Worm (Caenorhabditis elegans) whole organism, L3 larva: ENCODE measurements around the gene srlf-22.

Source experiments
- R02D3.7 ChIP-seq: fragments of 150-350 bp; optimal IDR thresholded peaks from 2 replicates; lab custom pipeline; 2014; ENCODE audit warnings: missing biosample characterization, missing genetic modification characterization
- ZK546.5 ChIP-seq: sonication (generic microtip); optimal IDR thresholded peaks from 2 replicates; lab custom pipeline; 2017; ENCODE audit warnings: missing biosample characterization, missing genetic modification characterization
- aly-2 ChIP-seq: fragments of 150-350 bp; optimal IDR thresholded peaks from 2 replicates; lab custom pipeline; 2014; ENCODE audit warnings: missing biosample characterization, missing genetic modification characterization
- ama-1 ChIP-seq: fragments of 150-350 bp; optimal IDR thresholded peaks from 2 replicates; lab custom pipeline; 2018
- ceh-28 ChIP-seq: fragments of 150-350 bp; optimal IDR thresholded peaks from 2 replicates; lab custom pipeline; 2014; ENCODE audit warnings: missing biosample characterization, missing genetic modification reagents, missing genetic modification characterization
- ceh-82 ChIP-seq: fragments of 150-350 bp; optimal IDR thresholded peaks from 2 replicates; lab custom pipeline; 2014; ENCODE audit warnings: missing biosample characterization, missing genetic modification characterization
- egl-27 ChIP-seq: sonication (generic microtip); optimal IDR thresholded peaks from 4 replicates; lab custom pipeline; 2017; ENCODE audit warnings: missing biosample characterization, missing genetic modification reagents, missing genetic modification characterization
- elt-1 ChIP-seq: fragments of 150-350 bp; optimal IDR thresholded peaks from 2 replicates; lab custom pipeline; 2014; ENCODE audit warnings: missing biosample characterization, missing genetic modification characterization
- elt-2 ChIP-seq: sonication (generic microtip); optimal IDR thresholded peaks from 2 replicates; lab custom pipeline; 2016; ENCODE audit warnings: missing genetic modification reagents, mild to moderate bottlenecking, missing genetic modification characterization, missing compliant biosample characterization
- elt-3 ChIP-seq, 3 experiments: fragments of 150-350 bp in 1 of 3; sonication (generic microtip) in 2 of 3; optimal IDR thresholded peaks; 2 replicates in 2 of 3; 4 replicates in 1 of 3; lab custom pipeline; 2014 to 2017; ENCODE audit warnings: missing biosample characterization in 3 of 3, missing genetic modification characterization in 3 of 3
- eor-1 ChIP-seq, 2 experiments: fragments of 150-350 bp; optimal IDR thresholded peaks; 2 replicates each; lab custom pipeline; 2014 to 2018; ENCODE audit warnings: missing biosample characterization in 2 of 2, missing genetic modification characterization in 2 of 2
- fkh-10 ChIP-seq: sonication (generic microtip); optimal IDR thresholded peaks from 2 replicates; lab custom pipeline; 2017; ENCODE audit warnings: missing biosample characterization, missing genetic modification reagents, missing genetic modification characterization
- fkh-2 ChIP-seq: fragments of 150-350 bp; optimal IDR thresholded peaks from 2 replicates; lab custom pipeline; 2014; ENCODE audit warnings: missing biosample characterization, missing genetic modification reagents, missing genetic modification characterization
- hmg-11 ChIP-seq: sonication (generic microtip); optimal IDR thresholded peaks from 2 replicates; lab custom pipeline; 2016; ENCODE audit warnings: missing genetic modification characterization, missing compliant biosample characterization
- jun-1 ChIP-seq: fragments of 150-350 bp; optimal IDR thresholded peaks from 2 replicates; lab custom pipeline; 2014; ENCODE audit warnings: missing biosample characterization, missing genetic modification reagents, missing genetic modification characterization
- lin-15B ChIP-seq: fragments of 150-350 bp; optimal IDR thresholded peaks from 2 replicates; lab custom pipeline; 2014; ENCODE audit warnings: missing biosample characterization, missing genetic modification characterization
- lin-39 ChIP-seq: fragments of 150-350 bp; optimal IDR thresholded peaks from 2 replicates; lab custom pipeline; 2018; ENCODE audit warnings: missing biosample characterization, missing genetic modification reagents, missing genetic modification characterization
- lsy-12 ChIP-seq: sonication (generic microtip); optimal IDR thresholded peaks from 2 replicates; lab custom pipeline; 2016; ENCODE audit warnings: mild to moderate bottlenecking, missing genetic modification characterization, missing compliant biosample characterization
- mml-1 ChIP-seq: fragments of 150-350 bp; sonication (generic microtip); optimal IDR thresholded peaks from 3 replicates; lab custom pipeline; 2014; ENCODE audit warnings: missing biosample characterization, missing genetic modification characterization
- nfya-1 ChIP-seq: sonication (generic microtip); optimal IDR thresholded peaks from 2 replicates; lab custom pipeline; 2017; ENCODE audit warnings: missing genetic modification characterization, mild to moderate bottlenecking, missing compliant biosample characterization, antibody characterized with exemption, moderate library complexity; ENCODE audit not compliant: insufficient read depth
- nhr-12 ChIP-seq: fragments of 150-350 bp; optimal IDR thresholded peaks from 2 replicates; lab custom pipeline; 2014; ENCODE audit warnings: missing biosample characterization, missing genetic modification characterization
- nhr-23 ChIP-seq: fragments of 150-350 bp; optimal IDR thresholded peaks from 2 replicates; lab custom pipeline; 2014; ENCODE audit warnings: missing biosample characterization, missing genetic modification reagents, missing genetic modification characterization
- nhr-237 ChIP-seq: fragments of 150-350 bp; optimal IDR thresholded peaks from 2 replicates; lab custom pipeline; 2014; ENCODE audit warnings: missing biosample characterization, missing genetic modification characterization
- nhr-25 ChIP-seq: sonication (generic microtip); optimal IDR thresholded peaks from 2 replicates; lab custom pipeline; 2017; ENCODE audit warnings: missing biosample characterization, missing genetic modification characterization
- nhr-28 ChIP-seq: fragments of 150-350 bp; optimal IDR thresholded peaks from 2 replicates; lab custom pipeline; 2014; ENCODE audit warnings: missing biosample characterization, missing genetic modification characterization
- nhr-43 ChIP-seq: sonication (generic microtip); optimal IDR thresholded peaks from 2 replicates; lab custom pipeline; 2016; ENCODE audit warnings: mild to moderate bottlenecking, missing genetic modification characterization, missing compliant biosample characterization; ENCODE audit not compliant: poor library complexity, severe bottlenecking
- nhr-67 ChIP-seq: fragments of 150-350 bp; optimal IDR thresholded peaks from 2 replicates; lab custom pipeline; 2014; ENCODE audit warnings: missing biosample characterization, missing genetic modification characterization
- nhr-77 ChIP-seq: fragments of 150-350 bp; optimal IDR thresholded peaks from 2 replicates; lab custom pipeline; 2014; ENCODE audit warnings: missing biosample characterization, missing genetic modification characterization
- pha-4 ChIP-seq: fragments of 150-350 bp; optimal IDR thresholded peaks from 2 replicates; lab custom pipeline; 2014; ENCODE audit warnings: missing biosample characterization, missing genetic modification reagents, missing genetic modification characterization
- pqm-1 ChIP-seq: fragments of 150-350 bp; optimal IDR thresholded peaks from 2 replicates; lab custom pipeline; 2017; ENCODE audit warnings: missing biosample characterization, missing genetic modification characterization, inconsistent platforms
- skn-1 ChIP-seq: fragments of 150-350 bp; optimal IDR thresholded peaks from 2 replicates; lab custom pipeline; 2014; ENCODE audit warnings: missing biosample characterization, missing genetic modification characterization
- snpc-4 ChIP-seq: fragments of 150-350 bp; optimal IDR thresholded peaks from 2 replicates; lab custom pipeline; 2014; ENCODE audit warnings: missing biosample characterization, missing genetic modification characterization
- tbx-2 ChIP-seq: sonication (generic microtip); optimal IDR thresholded peaks from 2 replicates; lab custom pipeline; 2016; ENCODE audit warnings: mild to moderate bottlenecking, missing genetic modification characterization, missing compliant biosample characterization
- unc-39 ChIP-seq: sonication (generic microtip); optimal IDR thresholded peaks from 4 replicates; lab custom pipeline; 2017; ENCODE audit warnings: missing biosample characterization, missing genetic modification characterization
- unc-62 ChIP-seq: fragments of 150-350 bp; sonication (generic microtip); optimal IDR thresholded peaks from 4 replicates; lab custom pipeline; 2014; ENCODE audit warnings: missing biosample characterization, missing genetic modification reagents, missing genetic modification characterization
- zag-1 ChIP-seq: fragments of 150-350 bp; optimal IDR thresholded peaks from 2 replicates; lab custom pipeline; 2014; ENCODE audit warnings: missing biosample characterization, missing genetic modification characterization
- ztf-11 ChIP-seq: fragments of 150-350 bp; optimal IDR thresholded peaks from 2 replicates; lab custom pipeline; 2014; ENCODE audit warnings: missing biosample characterization, missing genetic modification characterization
- ztf-4 ChIP-seq: fragments of 150-350 bp; optimal IDR thresholded peaks from 2 replicates; lab custom pipeline; 2014; ENCODE audit warnings: missing biosample characterization, missing genetic modification characterization

Gene srlf-22

DNA sequence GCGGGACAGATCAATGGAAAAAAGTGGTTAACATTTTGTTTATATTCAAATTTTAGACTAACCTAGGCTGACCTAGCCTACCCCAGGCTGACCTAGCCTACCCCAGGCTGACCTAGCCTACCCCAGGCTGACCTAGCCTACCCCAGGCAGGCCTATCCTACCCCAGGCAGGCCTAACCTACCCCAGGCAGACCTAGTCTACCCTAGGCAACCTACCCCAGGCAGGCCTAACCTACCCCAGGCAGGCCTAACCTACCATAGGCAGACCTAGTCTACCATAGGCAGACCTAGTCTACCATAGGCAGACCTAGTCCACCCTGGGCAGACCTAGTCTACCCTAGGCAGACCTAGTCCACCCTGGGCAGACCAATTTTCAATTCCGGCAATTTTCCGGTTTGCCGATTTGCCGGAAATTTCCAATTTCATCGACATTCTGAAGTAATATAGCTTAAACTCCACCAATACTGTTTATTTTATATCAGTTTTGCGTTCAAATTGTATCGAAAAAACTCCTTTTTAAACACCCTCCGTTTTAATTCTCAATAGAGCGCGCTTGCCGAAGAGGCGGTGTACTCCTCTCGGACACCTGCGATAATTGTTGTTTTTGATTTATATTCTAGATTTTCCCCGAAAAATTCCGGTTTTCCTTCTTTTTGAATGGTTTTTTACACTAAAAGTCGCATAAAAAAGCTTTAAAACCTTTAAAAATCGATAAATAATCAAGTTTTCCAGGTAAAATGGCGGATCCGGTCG is 13.5 kb downstream of the srlf-22 start, which contains the start of gene trm-2A:
trm-2A (plus strand) TSS at position 732 of the 752 bp plus-strand sequence.
- TF ChIP-seq egl-27 (no peak), nhr-43 (tag; lab: Kevin White, UChicago) (peak; percentile 43), lin-15B (tag; lab: Kevin White, UChicago) (peak; percentile 74), hmg-11 (peak; percentile 58), tbx-2 (peak; percentile 4), mml-1 (tag; lab: Kevin White, UChicago) (no peak), nhr-25 (tag; lab: Kevin White, UChicago) (peak; percentile 56), ama-1 (lab: Kevin White, UChicago) (peak; percentile 50), lin-39 (tag; lab: Kevin White, UChicago) (peak; percentile 66), nhr-28 (no peak), nfya-1 (tag; lab: Kevin White, UChicago) (peak; percentile 81), ceh-28 (tag; lab: Kevin White, UChicago) (peak; percentile 47), R02D3.7 (tag; lab: Kevin White, UChicago) (peak; percentile 37), pqm-1 (tag; lab: Kevin White, UChicago) (peak; percentile 24), ceh-82 (tag; lab: Kevin White, UChicago) (peak; percentile 8), pha-4 (peak; percentile 91), fkh-10 (peak; percentile 38), skn-1 (tag; lab: Kevin White, UChicago) (peak; percentile 34), lsy-12 (tag; lab: Kevin White, UChicago) (no peak), snpc-4 (tag; lab: Kevin White, UChicago) (peak; percentile 70), nhr-23 (tag; lab: Kevin White, UChicago) (peak; percentile 85), unc-62 (GFP tag; lab: Kevin White, UChicago) (no peak), elt-2 (tag; lab: Kevin White, UChicago) (peak; percentile 33)

ce11 chrV:908681-909080 is 17.7 kb downstream of the srlf-22 start:
- no peak for TF ChIP-seq unc-39
- TF ChIP-seq lsy-12 (tag; lab: Kevin White, UChicago) = no peak
- TF ChIP-seq nhr-28 = no peak
- no peak for TF ChIP-seq ZK546.5 (tag; lab: Kevin White, UChicago)
- TF ChIP-seq egl-27 = no peak
- no peak for TF ChIP-seq zag-1 (tag; lab: Kevin White, UChicago)
- no peak for TF ChIP-seq R02D3.7 (tag; lab: Kevin White, UChicago)
- TF ChIP-seq nhr-237 (tag; lab: Kevin White, UChicago) = no peak
- TF ChIP-seq nhr-12 (tag; lab: Kevin White, UChicago) = no peak
- TF ChIP-seq nhr-77 (tag; lab: Kevin White, UChicago) = no peak
- TF ChIP-seq pqm-1 (tag; lab: Kevin White, UChicago) = no peak
- TF ChIP-seq nhr-67 (tag; lab: Kevin White, UChicago) = no peak
- no peak for TF ChIP-seq lin-39 (tag; lab: Kevin White, UChicago)
- TF ChIP-seq tbx-2 = no peak
- TF ChIP-seq ztf-4 (tag; lab: Kevin White, UChicago) = no peak
- TF ChIP-seq ceh-82 (tag; lab: Kevin White, UChicago) = no peak
- TF ChIP-seq ceh-28 (tag; lab: Kevin White, UChicago) = no peak
- no peak for TF ChIP-seq pha-4
- no peak for TF ChIP-seq nhr-25 (tag; lab: Kevin White, UChicago)
- no peak for TF ChIP-seq ztf-11 (tag; lab: Kevin White, UChicago)

ce11 chrV:910588-910987 is 19.7 kb downstream of the srlf-22 start:
- no peak for TF ChIP-seq R02D3.7 (tag; lab: Kevin White, UChicago)
- TF ChIP-seq tbx-2 = no peak
- TF ChIP-seq pqm-1 (tag; lab: Kevin White, UChicago) = peak; percentile 79
- no peak for TF ChIP-seq ztf-4 (tag; lab: Kevin White, UChicago)
- TF ChIP-seq pha-4 = peak; percentile 17
- peak; percentile 96 for TF ChIP-seq elt-2 (tag; lab: Kevin White, UChicago)
- peak in 1 of 3 experiments; percentile 61 for TF ChIP-seq elt-3 (tag; optimal IDR thresholded peaks at IDR 0.05; lab: Kevin White, UChicago)
- TF ChIP-seq lin-15B (tag; lab: Kevin White, UChicago) = peak; percentile 55
- no peak for TF ChIP-seq nfya-1 (tag; lab: Kevin White, UChicago)
- no peak for TF ChIP-seq eor-1 (tag; optimal IDR thresholded peaks at IDR 0.05; lab: Kevin White, UChicago)

- TF ChIP-seq fkh-2 (tag; lab: Kevin White, UChicago) (no peak), jun-1 (tag; lab: Kevin White, UChicago) (no peak), nhr-28 (no peak), aly-2 (tag; lab: Kevin White, UChicago) (no peak), zag-1 (tag; lab: Kevin White, UChicago) (no peak), eor-1 (tag; optimal IDR thresholded peaks at IDR 0.05; lab: Kevin White, UChicago) (no peak), tbx-2 (no peak), elt-1 (tag; lab: Kevin White, UChicago) (no peak), elt-2 (tag; lab: Kevin White, UChicago) (no peak), nhr-67 (tag; lab: Kevin White, UChicago) (no peak)
Observed at ce11 chrV:911474-911873, 20.5 kb downstream of the srlf-22 start, which contains the start of gene adh-5. Gene adh-5 (plus strand): TSS chrV:911774.
